Worm (Caenorhabditis elegans): ENCODE results near the gene xdh-1.
A peak's percentile ranks its signal among the peaks of the same experiment; 100 is the strongest.

Gene xdh-1

ce11 chrIV:14413386-14413785, 692 bp upstream of the xdh-1 start (continued):
- TF ChIP-seq aly-2 (tag; optimal IDR thresholded peaks at IDR 0.05) = no peak

- TF ChIP-seq D1046.2 (GFP tag; IDR thresholded peaks at IDR 0.05) (no peak), spr-1 (tag; optimal IDR thresholded peaks at IDR 0.05) (no peak), F26F4.8 (GFP tag; conservative IDR thresholded peaks at IDR 0.05) (no peak), mxl-2 (GFP tag; conservative IDR thresholded peaks at IDR 0.05) (no peak), ceh-82 (tag; optimal IDR thresholded peaks at IDR 0.05) (no peak), snpc-1.2 (GFP tag; IDR thresholded peaks at IDR 0.05) (peak; percentile 64)
Measured at ce11 chrIV:14408569-14408968, 4.1 kb downstream of the xdh-1 start.

ce11 chrIV:14395531-14395930, 17.2 kb downstream of the xdh-1 start:
- TF ChIP-seq aha-1 (tag) (peak; percentile 90), D1046.2 (GFP tag; IDR thresholded peaks at IDR 0.05) (no peak), pqm-1 (tag; optimal IDR thresholded peaks at IDR 0.05) (no peak)

DNA sequence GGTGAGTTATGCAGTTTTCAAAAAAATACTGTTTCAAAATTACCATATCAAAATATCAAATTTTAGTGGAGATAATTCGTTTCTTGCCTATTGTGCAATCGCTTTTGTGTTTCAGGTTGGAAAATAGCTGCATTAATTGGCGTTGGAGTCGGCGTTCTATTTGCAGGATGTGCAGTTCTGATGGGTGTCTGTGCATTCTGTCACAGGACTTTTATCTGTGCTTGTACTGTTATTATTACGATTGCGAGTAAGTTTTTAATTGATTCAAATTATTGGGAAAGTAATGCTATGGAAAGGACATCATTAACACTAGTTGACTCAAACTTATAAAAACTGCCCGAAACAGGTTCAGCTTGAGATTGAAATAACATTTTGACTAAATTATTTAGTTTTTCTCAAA, 17.9 kb downstream of the xdh-1 start:
- TF ChIP-seq lin-13 (GFP tag; optimal IDR thresholded peaks at IDR 0.05) (no peak), dmd-9 (GFP tag; IDR thresholded peaks at IDR 0.05) (no peak), php-3 (GFP tag; IDR thresholded peaks at IDR 0.05) (no peak), snpc-1.2 (GFP tag; IDR thresholded peaks at IDR 0.05) (peak; percentile 70; the same call in 1 of the 2 replicates), mes-2 (tag; optimal IDR thresholded peaks at IDR 0.05; ENCODE audit: poor library complexity, severe bottlenecking) (no peak), unc-62 (GFP tag; optimal IDR thresholded peaks at IDR 0.05 in 1 of 2) (peak in 1 of 2 experiments; percentile 60), unc-62 (tag; optimal IDR thresholded peaks at IDR 0.05) (no peak), ceh-44 (GFP tag; IDR thresholded peaks at IDR 0.05) (no peak), dve-1 (tag; optimal IDR thresholded peaks at IDR 0.05; ENCODE audit: insufficient read depth) (no peak), cey-2 (tag; optimal IDR thresholded peaks at IDR 0.05; ENCODE audit: borderline replicate concordance, insufficient read depth) (no peak)

ce11 chrIV:14393838-14394237, 18.9 kb downstream of the xdh-1 start, which contains the start of gene clc-8:
TSS of gene clc-8 (plus strand) at chrIV:14394138.
- TF ChIP-seq nhr-111 (GFP tag; optimal IDR thresholded peaks at IDR 0.05) = no peak
- TF ChIP-seq lin-38 (GFP tag; IDR thresholded peaks at IDR 0.05) = no peak
- no peak for TF ChIP-seq fos-1 (tag; optimal IDR thresholded peaks at IDR 0.05)
- no peak for TF ChIP-seq ceh-82 (tag; optimal IDR thresholded peaks at IDR 0.05)
- TF ChIP-seq ztf-11 (tag; optimal IDR thresholded peaks at IDR 0.05) = no peak
- TF ChIP-seq fkh-10 (GFP tag; optimal IDR thresholded peaks at IDR 0.05) = no peak
- TF ChIP-seq snpc-1.2 (GFP tag; IDR thresholded peaks at IDR 0.05) = no peak
- TF ChIP-seq ceh-20 (GFP tag; IDR thresholded peaks at IDR 0.05) = no peak
- no peak for TF ChIP-seq gei-8 (GFP tag; optimal IDR thresholded peaks at IDR 0.05)
- TF ChIP-seq ceh-32 (tag; optimal IDR thresholded peaks at IDR 0.05; ENCODE audit: poor library complexity) = no peak
- no peak for TF ChIP-seq daf-16 (GFP tag; optimal IDR thresholded peaks at IDR 0.05)
- no peak for TF ChIP-seq daf-16 (tag; optimal IDR thresholded peaks at IDR 0.05)
- TF ChIP-seq hlh-30 (tag; optimal IDR thresholded peaks at IDR 0.05; ENCODE audit: insufficient read depth) = no peak

DNA sequence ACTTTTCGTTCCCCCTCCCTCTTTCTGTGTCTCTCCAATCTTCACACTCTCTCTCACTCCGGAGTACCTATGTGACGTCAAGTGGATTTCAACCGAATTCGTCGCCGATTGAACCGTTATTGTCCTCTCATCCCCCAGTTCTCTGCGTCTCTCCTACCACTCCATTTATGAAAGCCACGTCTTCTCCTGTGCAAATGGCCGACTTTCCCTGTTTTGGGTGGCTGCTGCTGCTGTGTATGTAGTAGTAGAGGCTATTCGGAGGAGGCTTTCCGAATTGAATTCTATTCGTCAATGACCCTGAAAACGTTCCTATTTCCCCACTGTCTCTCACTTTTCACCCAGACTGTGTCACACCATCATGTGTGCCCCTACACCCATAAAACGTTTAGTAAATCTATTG, 20.9 kb downstream of the xdh-1 start:
- TF ChIP-seq zip-2 (tag; optimal IDR thresholded peaks at IDR 0.05) (no peak), cey-2 (tag; optimal IDR thresholded peaks at IDR 0.05; ENCODE audit: borderline replicate concordance, insufficient read depth) (no peak), skn-1 (tag; optimal IDR thresholded peaks at IDR 0.05) (no peak), ztf-11 (tag; optimal IDR thresholded peaks at IDR 0.05) (no peak), hlh-30 (tag; optimal IDR thresholded peaks at IDR 0.05; ENCODE audit: insufficient read depth) (no peak), nhr-42 (GFP tag; IDR thresholded peaks at IDR 0.05) (no peak), unc-130 (GFP tag; optimal IDR thresholded peaks at IDR 0.05) (no peak), arid-1 (GFP tag; conservative IDR thresholded peaks at IDR 0.05) (no peak), nhr-25 (tag; optimal IDR thresholded peaks at IDR 0.05; ENCODE audit: borderline replicate concordance, insufficient read depth) (peak; percentile 37), tag-97 (GFP tag; IDR thresholded peaks at IDR 0.05) (no peak), snpc-1.2 (GFP tag; IDR thresholded peaks at IDR 0.05) (no peak), nhr-102 (tag; optimal IDR thresholded peaks at IDR 0.05) (no peak), F26F4.8 (GFP tag; conservative IDR thresholded peaks at IDR 0.05) (no peak), unc-62 (GFP tag; optimal IDR thresholded peaks at IDR 0.05 in 1 of 2) (peak in 1 of 2 experiments; percentile 87), unc-62 (tag; optimal IDR thresholded peaks at IDR 0.05) (no peak), hmg-1.1 (GFP tag; IDR thresholded peaks at IDR 0.05) (no peak), spr-3 (GFP tag; optimal IDR thresholded peaks at IDR 0.05) (no peak), lsy-2 (tag; optimal IDR thresholded peaks at IDR 0.05) (no peak), nhr-28 (tag; optimal IDR thresholded peaks at IDR 0.05) (peak; percentile 3), vab-7 (GFP tag; IDR thresholded peaks at IDR 0.05) (no peak), D1046.2 (GFP tag; IDR thresholded peaks at IDR 0.05) (no peak)

Measured in whole organism, L4 larva.